Worm (Caenorhabditis elegans): ENCODE results near the gene ceh-99.

ceh-99 gene

DNA sequence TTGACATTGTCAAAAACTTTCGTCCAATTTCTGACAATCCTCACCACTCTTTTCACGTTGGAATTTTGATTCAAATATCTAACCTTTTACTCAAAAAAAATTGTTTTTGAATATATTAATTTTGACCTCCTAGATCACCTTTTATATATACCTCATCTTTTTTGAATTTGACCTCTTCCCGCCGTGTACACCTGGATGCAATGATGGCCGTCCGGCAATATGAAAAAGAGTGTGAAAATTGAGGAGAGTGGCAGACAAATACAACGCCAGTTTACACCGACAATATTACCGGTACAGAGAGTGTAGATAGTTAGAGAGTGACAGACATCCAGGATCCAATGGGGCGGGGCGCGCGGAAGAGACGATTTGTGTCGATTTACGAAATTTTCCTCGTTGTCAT, at the start of gene ceh-99:
Gene ceh-99 (plus strand): TSS at position 366 of the 400 bp plus-strand sequence.
- TF ChIP-seq tbx-7 (tag; optimal IDR thresholded peaks at IDR 0.05), result no peak
- no peak for TF ChIP-seq ref-2 (tag; optimal IDR thresholded peaks at IDR 0.05)
- TF ChIP-seq pat-9 (tag; optimal IDR thresholded peaks at IDR 0.05), result no peak
- no peak for TF ChIP-seq nfya-1 (tag; optimal IDR thresholded peaks at IDR 0.05)
- no peak for TF ChIP-seq che-1 (tag; optimal IDR thresholded peaks at IDR 0.05)
- TF ChIP-seq gmeb-2 (tag; optimal IDR thresholded peaks at IDR 0.05), result no peak
- TF ChIP-seq lin-11 (tag; optimal IDR thresholded peaks at IDR 0.05), result no peak
- no peak for TF ChIP-seq ceh-22 (tag; optimal IDR thresholded peaks at IDR 0.05)

- TF ChIP-seq C08G9.2 (tag; optimal IDR thresholded peaks at IDR 0.05), result no peak
- no peak for TF ChIP-seq tbx-2 (tag; optimal IDR thresholded peaks at IDR 0.05)
- TF ChIP-seq npax-4 (tag; optimal IDR thresholded peaks at IDR 0.05), result no peak
- no peak for TF ChIP-seq lin-11 (tag; optimal IDR thresholded peaks at IDR 0.05)
- no peak for TF ChIP-seq ceh-34 (tag; optimal IDR thresholded peaks at IDR 0.05)
- no peak for TF ChIP-seq syd-9 (tag; optimal IDR thresholded peaks at IDR 0.05)
- no peak for TF ChIP-seq ceh-22 (tag; optimal IDR thresholded peaks at IDR 0.05)
- TF ChIP-seq ceh-45 (GFP tag; IDR thresholded peaks at IDR 0.05), result no peak
Observed at ce11 chrII:12471138-12471855, 48.5 kb upstream of the ceh-99 start, which contains the start of the genes F15A4.5 and phat-8. F15A4.5 (minus strand) TSS chrII:12471238. phat-8 (plus strand) TSS chrII:12471805.

DNA sequence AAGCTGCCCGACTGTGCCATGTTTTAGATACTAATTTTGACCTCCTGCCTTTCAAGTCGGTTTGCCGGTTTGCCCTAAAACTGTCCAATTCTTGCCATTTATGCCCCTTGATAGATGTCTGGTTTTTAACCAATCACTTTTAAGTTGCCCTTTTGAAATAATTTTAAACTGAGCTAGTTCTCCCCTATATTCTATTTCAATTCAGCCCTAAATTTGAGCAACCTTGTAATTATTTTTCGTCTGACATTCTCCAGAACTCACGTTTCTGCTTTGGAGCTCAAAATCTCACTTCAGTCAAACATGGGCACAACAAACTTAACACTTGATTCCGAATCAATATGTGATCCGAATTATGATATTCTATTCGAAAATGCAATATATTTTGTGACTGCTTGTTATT, 46.4 kb upstream of the ceh-99 start, which contains the start of gene srg-17:
Gene srg-17 (plus strand): TSS at position 301 of the 400 bp plus-strand sequence.
- TF ChIP-seq tbx-7 (tag; optimal IDR thresholded peaks at IDR 0.05), result no peak
- TF ChIP-seq hlh-15 (tag; optimal IDR thresholded peaks at IDR 0.05), result no peak
- no peak for TF ChIP-seq ceh-24 (tag; optimal IDR thresholded peaks at IDR 0.05)
- no peak for TF ChIP-seq F13H6.1 (tag; optimal IDR thresholded peaks at IDR 0.05)
- TF ChIP-seq hlh-30 (tag; optimal IDR thresholded peaks at IDR 0.05; ENCODE audit: insufficient read depth), result no peak
- TF ChIP-seq ref-2 (tag; optimal IDR thresholded peaks at IDR 0.05), result no peak
- TF ChIP-seq hlh-8 (tag; optimal IDR thresholded peaks at IDR 0.05), result no peak
- no peak for TF ChIP-seq dve-1 (tag; optimal IDR thresholded peaks at IDR 0.05)
- TF ChIP-seq ceh-30 (tag; optimal IDR thresholded peaks at IDR 0.05), result no peak
- no peak for TF ChIP-seq pax-1 (tag; optimal IDR thresholded peaks at IDR 0.05)
- no peak for TF ChIP-seq unc-86 (tag; optimal IDR thresholded peaks at IDR 0.05)
- no peak for TF ChIP-seq ceh-22 (tag; optimal IDR thresholded peaks at IDR 0.05)
- TF ChIP-seq ceh-14 (tag; optimal IDR thresholded peaks at IDR 0.05), result no peak
- TF ChIP-seq sdc-2 (tag; optimal IDR thresholded peaks at IDR 0.05), result no peak

DNA sequence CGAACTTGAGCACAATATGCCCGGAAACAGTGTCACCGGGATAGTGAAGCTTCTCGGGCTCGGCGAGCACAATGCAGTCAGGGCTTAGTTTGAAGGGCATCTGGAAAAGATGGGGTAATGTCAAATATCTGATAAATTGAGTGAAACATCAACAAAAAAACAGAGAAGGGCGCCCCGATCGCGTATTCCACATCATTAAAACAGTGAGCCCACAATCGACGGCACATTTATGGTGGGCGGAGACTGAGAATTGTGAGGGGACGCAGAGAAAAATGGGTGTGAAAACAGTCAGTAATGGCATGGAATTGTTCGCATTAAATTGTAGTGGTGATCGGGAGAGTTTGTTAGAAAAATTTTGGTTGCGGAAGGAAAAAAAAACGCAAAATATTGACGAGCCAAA, 39.0 kb upstream of the ceh-99 start, which contains the start of gene arrd-9:
Gene arrd-9 (minus strand): TSS at position 101 of the 400 bp plus-strand sequence.
- TF ChIP-seq ceh-48 (tag; optimal IDR thresholded peaks at IDR 0.05), result no peak
- no peak for TF ChIP-seq T23F11.4 (GFP tag; optimal IDR thresholded peaks at IDR 0.05)
- TF ChIP-seq unc-55 (GFP tag; optimal IDR thresholded peaks at IDR 0.05), result no peak
- TF ChIP-seq mec-3 (tag; optimal IDR thresholded peaks at IDR 0.05; ENCODE audit: borderline replicate concordance), result no peak
- TF ChIP-seq ceh-2 (tag; optimal IDR thresholded peaks at IDR 0.05), result no peak
- TF ChIP-seq lin-11 (tag; optimal IDR thresholded peaks at IDR 0.05), result no peak
- no peak for TF ChIP-seq ceh-18 (tag; optimal IDR thresholded peaks at IDR 0.05)
- TF ChIP-seq npax-4 (tag; optimal IDR thresholded peaks at IDR 0.05), result no peak

- TF ChIP-seq nfya-1 (tag; optimal IDR thresholded peaks at IDR 0.05) (no peak), ttx-3 (tag; optimal IDR thresholded peaks at IDR 0.05) (no peak), odd-2 (tag; optimal IDR thresholded peaks at IDR 0.05) (no peak), sox-4 (tag; optimal IDR thresholded peaks at IDR 0.05) (no peak), hlh-13 (GFP tag; optimal IDR thresholded peaks at IDR 0.05) (no peak), Y22D7AL.16 (tag; optimal IDR thresholded peaks at IDR 0.05) (no peak), fkh-10 (GFP tag; optimal IDR thresholded peaks at IDR 0.05) (no peak), K02D7.2 (tag; optimal IDR thresholded peaks at IDR 0.05) (no peak), ceh-31 (tag; optimal IDR thresholded peaks at IDR 0.05) (no peak), ceh-45 (GFP tag; IDR thresholded peaks at IDR 0.05) (no peak), pha-4 (tag; optimal IDR thresholded peaks at IDR 0.05) (no peak), rnt-1 (tag; optimal IDR thresholded peaks at IDR 0.05) (no peak), ceh-19 (GFP tag; optimal IDR thresholded peaks at IDR 0.05) (no peak)
Observed at ce11 chrII:12481645-12482044, 38.1 kb upstream of the ceh-99 start.
